Worm (Caenorhabditis elegans): ENCODE results near the gene Y54G2A.40.

DNA sequence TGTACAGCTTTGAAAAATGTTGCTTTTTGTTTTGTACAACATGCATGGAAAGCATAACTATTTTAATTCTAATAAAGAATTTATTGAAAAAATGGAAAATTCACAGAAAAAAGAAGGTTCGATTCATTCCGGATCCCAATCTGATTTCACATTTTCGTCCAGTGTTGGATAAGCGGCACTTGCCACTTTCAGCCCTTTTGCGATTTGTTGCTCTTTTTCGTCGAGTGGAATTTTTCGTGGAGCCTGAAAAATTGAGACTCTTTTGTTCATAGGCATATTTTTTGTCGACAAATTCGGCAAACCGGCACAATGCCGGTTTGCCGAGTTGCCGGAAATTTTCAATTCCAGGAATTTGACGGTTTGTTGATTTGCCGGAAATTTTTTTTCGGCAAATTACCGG lies 5.3 kb downstream of the Y54G2A.40 start:
- TF ChIP-seq unc-62 (GFP tag; optimal IDR thresholded peaks at IDR 0.05) (no peak), ama-1 (optimal IDR thresholded peaks at IDR 0.05) (no peak), grh-1 (GFP tag; IDR thresholded peaks at IDR 0.05) (no peak), ceh-82 (tag; optimal IDR thresholded peaks at IDR 0.05) (no peak), lin-15B (tag; optimal IDR thresholded peaks at IDR 0.05) (no peak), jun-1 (tag; optimal IDR thresholded peaks at IDR 0.05) (no peak), nhr-28 (tag; optimal IDR thresholded peaks at IDR 0.05) (no peak), zag-1 (tag; optimal IDR thresholded peaks at IDR 0.05) (no peak), rnt-1 (tag; optimal IDR thresholded peaks at IDR 0.05) (no peak), nhr-77 (tag; optimal IDR thresholded peaks at IDR 0.05) (no peak)
